Worm (Caenorhabditis elegans): Measurements from ENCODE around the gene nlp-36.
A peak's percentile ranks its signal among the peaks of the same experiment; 100 is the strongest.

nlp-36 gene

DNA sequence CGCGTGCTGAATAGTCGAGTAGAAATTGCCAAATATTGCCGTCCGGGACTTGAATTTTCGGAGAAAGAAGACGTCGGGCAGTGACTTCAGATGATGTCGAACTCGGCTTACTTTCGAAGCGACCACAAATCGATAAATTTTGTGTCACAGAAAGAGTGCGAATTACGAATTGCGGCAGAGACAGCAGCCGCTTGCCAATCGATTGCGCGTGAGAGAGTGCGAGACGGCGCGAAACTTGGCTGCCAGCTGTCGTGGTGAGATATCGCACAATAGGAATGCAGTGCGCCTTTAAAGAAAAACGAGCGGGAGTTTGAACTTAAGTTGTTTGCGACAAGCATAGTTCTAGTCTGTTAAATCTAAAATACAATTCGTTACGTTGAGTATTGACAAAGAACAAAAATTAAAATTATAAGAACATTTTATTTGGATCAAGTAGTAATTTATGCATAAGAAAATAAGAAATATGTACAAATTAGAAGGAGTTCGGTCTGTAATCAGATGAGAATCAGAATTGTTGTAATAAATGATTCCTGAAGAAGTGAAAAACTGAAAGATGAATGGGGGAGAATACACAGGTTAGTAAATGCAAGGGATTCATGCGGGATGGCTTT is 45.0 kb upstream of the nlp-36 start, which contains the start of gene pir-2 (continued):
- TF ChIP-seq F23B12.7 (tag; optimal IDR thresholded peaks at IDR 0.05; ENCODE audit: insufficient read depth) (peak; percentile 23), madf-10 (tag; optimal IDR thresholded peaks at IDR 0.05) (no peak), fkh-3 (tag; optimal IDR thresholded peaks at IDR 0.05) (no peak), bed-1 (GFP tag; IDR thresholded peaks at IDR 0.05) (no peak), F55B11.4 (tag; optimal IDR thresholded peaks at IDR 0.05; ENCODE audit: borderline replicate concordance, insufficient read depth) (no peak), ets-4 (GFP tag; optimal IDR thresholded peaks at IDR 0.05) (no peak), nfya-2 (GFP tag; IDR thresholded peaks at IDR 0.05) (no peak), unc-62 (GFP tag; optimal IDR thresholded peaks at IDR 0.05) (no peak), ztf-25 (GFP tag; IDR thresholded peaks at IDR 0.05) (no peak), Y95B8A.8 (GFP tag; IDR thresholded peaks at IDR 0.05) (no peak), ceh-58 (GFP tag; IDR thresholded peaks at IDR 0.05) (no peak), nhr-27 (tag; optimal IDR thresholded peaks at IDR 0.05) (no peak), repo-1 (tag; optimal IDR thresholded peaks at IDR 0.05) (no peak), hmg-20 (GFP tag; IDR thresholded peaks at IDR 0.05) (no peak), Y67H2A.10 (GFP tag; conservative IDR thresholded peaks at IDR 0.05) (no peak; the same call in 1 of the 2 replicates), F37B4.10 (GFP tag; IDR thresholded peaks at IDR 0.05) (no peak), F52B5.7 (tag; optimal IDR thresholded peaks at IDR 0.05) (no peak), ztf-18 (tag; optimal IDR thresholded peaks at IDR 0.05) (peak; percentile 46), B0261.1 (tag; optimal IDR thresholded peaks at IDR 0.05) (no peak), athp-1 (tag; optimal IDR thresholded peaks at IDR 0.05) (peak; percentile 52), F10E7.11 (tag; optimal IDR thresholded peaks at IDR 0.05) (no peak), F57A8.1 (GFP tag; optimal IDR thresholded peaks at IDR 0.05) (no peak), zfh-2 (GFP tag; conservative IDR thresholded peaks at IDR 0.05) (no peak; the same call in 1 of the 2 replicates), F39B2.1 (GFP tag; IDR thresholded peaks at IDR 0.05) (no peak), K12H6.12 (tag; optimal IDR thresholded peaks at IDR 0.05) (peak; percentile 40), ztf-26 (tag; optimal IDR thresholded peaks at IDR 0.05) (no peak), F22D6.2 (tag; optimal IDR thresholded peaks at IDR 0.05) (no peak), nhr-80 (tag; optimal IDR thresholded peaks at IDR 0.05) (peak; percentile 22), dpl-1 (GFP tag; optimal IDR thresholded peaks at IDR 0.05) (peak; percentile 85), ztf-22 (GFP tag; optimal IDR thresholded peaks at IDR 0.05) (no peak), sptf-2 (GFP tag; optimal IDR thresholded peaks at IDR 0.05) (no peak), F49E8.2 (tag; optimal IDR thresholded peaks at IDR 0.05; ENCODE audit: insufficient read depth) (peak; percentile 29), tbx-9 (tag; optimal IDR thresholded peaks at IDR 0.05; ENCODE audit: borderline replicate concordance) (no peak), Y53G8AR.9 (GFP tag; conservative IDR thresholded peaks at IDR 0.05) (no peak), snpc-1.1 (tag; optimal IDR thresholded peaks at IDR 0.05; ENCODE audit: insufficient read depth) (no peak), lin-40 (tag; optimal IDR thresholded peaks at IDR 0.05) (peak; percentile 76), nhr-90 (tag; optimal IDR thresholded peaks at IDR 0.05) (no peak), mes-4 (tag; optimal IDR thresholded peaks at IDR 0.05) (no peak), ceh-27 (GFP tag; optimal IDR thresholded peaks at IDR 0.05) (peak; percentile 70), K11D2.4 (GFP tag; IDR thresholded peaks at IDR 0.05) (no peak; the same call in 1 of the 2 replicates), D2030.7 (GFP tag; IDR thresholded peaks at IDR 0.05) (0 out of 2 replicates have a peak, but pooled peaks have one; percentile 16), unc-130 (GFP tag; optimal IDR thresholded peaks at IDR 0.05) (no peak), F57C9.4 (tag; optimal IDR thresholded peaks at IDR 0.05) (no peak), snpc-4 (GFP tag; optimal IDR thresholded peaks at IDR 0.05) (no peak), snpc-4 (tag; optimal IDR thresholded peaks at IDR 0.05) (peak in 3 of 4 experiments; percentile 30 to 56 (median 53)), pbrm-1 (GFP tag; IDR thresholded peaks at IDR 0.05) (peak; percentile 79), ama-1 (optimal IDR thresholded peaks at IDR 0.05) (no peak), ama-1 (GFP tag; optimal IDR thresholded peaks at IDR 0.05) (no peak), chd-7 (tag; optimal IDR thresholded peaks at IDR 0.05) (no peak)
